Worm (Caenorhabditis elegans) whole organism, L4 larva: ENCODE data around the gene atn-1.
A peak's percentile ranks its signal among the peaks of the same experiment; 100 is the strongest.

ENCODE experiments used
- ZK337.2 ChIP-seq: fragments of 200-800 bp; sonication (Bioruptor generic); IDR thresholded peaks from 2 replicates; pipeline ENCODE4 v1.3.6; 2022; ENCODE audit warnings: missing genetic modification reagents, missing genetic modification characterization, missing compliant biosample characterization
- ceh-82 ChIP-seq: sonication (generic microtip); optimal IDR thresholded peaks from 2 replicates; lab custom pipeline; 2017; ENCODE audit warnings: missing biosample characterization, missing genetic modification characterization

DNA sequence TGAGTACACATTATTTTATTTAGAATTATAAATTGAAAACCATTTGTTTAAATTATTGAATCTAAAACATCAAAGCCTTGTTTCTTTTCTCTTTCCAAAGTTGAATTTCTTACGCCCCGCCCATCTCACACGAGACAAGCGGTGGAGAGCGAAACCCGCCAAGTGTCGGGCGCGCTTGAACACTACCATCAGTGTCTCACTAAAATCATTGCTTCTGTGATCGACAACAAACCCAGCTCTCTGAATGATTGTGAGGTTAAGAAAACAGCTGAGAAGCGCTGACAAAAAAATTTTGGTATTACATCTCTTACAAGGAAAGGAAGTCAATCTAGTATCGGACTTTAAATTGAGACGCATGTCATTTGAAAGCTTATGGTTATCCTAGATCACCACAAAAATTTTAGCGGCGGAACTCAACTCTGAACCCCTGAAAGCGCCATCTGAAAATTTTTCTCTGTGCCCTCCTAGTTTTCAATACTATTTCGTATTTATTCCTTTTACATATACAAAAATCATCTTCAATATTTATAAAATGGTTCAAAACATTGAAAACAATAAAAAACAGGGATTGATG lies 12.9 kb downstream of the atn-1 start:
- TF ChIP-seq ceh-82 (tag; lab: Kevin White, UChicago), result no peak
- 0 out of 2 replicates have a peak, but pooled peaks have one; percentile 3 for TF ChIP-seq ZK337.2
